Fruit fly (Drosophila melanogaster) whole organism, embryonic: ENCODE results near the gene Oscillin.

Experiments
- Antp ChIP-seq: fragments of 200-800 bp; sonication (Bioruptor generic); optimal IDR thresholded peaks from 3 replicates; lab custom pipeline; 2016; ENCODE audit warnings: missing biosample characterization, missing genetic modification characterization
- Atf-2 ChIP-seq: fragments of 200-800 bp; sonication (Bioruptor generic); optimal IDR thresholded peaks from 2 replicates; lab custom pipeline; 2016; ENCODE audit warnings: missing biosample characterization, missing genetic modification characterization
- BtbVII ChIP-seq: fragments of 200-800 bp; sonication (Bioruptor generic); optimal IDR thresholded peaks from 3 replicates; lab custom pipeline; 2017; ENCODE audit warnings: missing biosample characterization, mild to moderate bottlenecking, missing genetic modification characterization
- CG11398 ChIP-seq: fragments of 200-800 bp; sonication (Bioruptor generic); optimal IDR thresholded peaks from 2 replicates; lab custom pipeline; 2016; ENCODE audit warnings: missing biosample characterization, missing genetic modification characterization
- CG11504 ChIP-seq: fragments of 200-800 bp; sonication (Bioruptor generic); optimal IDR thresholded peaks from 3 replicates; lab custom pipeline; 2019; ENCODE audit warnings: missing biosample characterization, mild to moderate bottlenecking, missing genetic modification characterization, moderate library complexity
- CG11696 ChIP-seq: fragments of 200-800 bp; sonication (Bioruptor generic); IDR thresholded peaks from 2 replicates; pipeline ENCODE4 v1.3.6; 2022; ENCODE audit warnings: missing biosample characterization, missing genetic modification characterization
- CG11723 ChIP-seq: fragments of 200-800 bp; sonication (Bioruptor generic); optimal IDR thresholded peaks from 2 replicates; lab custom pipeline; 2017; ENCODE audit warnings: missing biosample characterization, mild to moderate bottlenecking, missing genetic modification characterization
- CG13296 ChIP-seq: fragments of 200-800 bp; sonication (Bioruptor generic); optimal IDR thresholded peaks from 3 replicates; lab custom pipeline; 2018; ENCODE audit warnings: missing biosample characterization, mild to moderate bottlenecking, missing genetic modification characterization
- CG13775 ChIP-seq: fragments of 200-800 bp; sonication (Bioruptor generic); optimal IDR thresholded peaks from 3 replicates; lab custom pipeline; 2017; ENCODE audit warnings: missing biosample characterization, mild to moderate bottlenecking, missing genetic modification characterization
- CG14965 ChIP-seq: fragments of 200-800 bp; sonication (Bioruptor generic); optimal IDR thresholded peaks from 2 replicates; lab custom pipeline; 2016; ENCODE audit warnings: missing biosample characterization, missing genetic modification characterization, borderline replicate concordance
- CG15011 ChIP-seq: fragments of 200-800 bp; sonication (Bioruptor generic); optimal IDR thresholded peaks from 3 replicates; lab custom pipeline; 2018; ENCODE audit warnings: missing biosample characterization, mild to moderate bottlenecking, missing genetic modification characterization
- CG15073 ChIP-seq: fragments of 200-800 bp; sonication (Bioruptor generic); optimal IDR thresholded peaks from 2 replicates; lab custom pipeline; 2016; ENCODE audit warnings: missing biosample characterization, missing genetic modification characterization
- CG15479 ChIP-seq: fragments of 200-800 bp; sonication (Bioruptor generic); optimal IDR thresholded peaks from 3 replicates; lab custom pipeline; 2019; ENCODE audit warnings: missing biosample characterization, mild to moderate bottlenecking, missing genetic modification characterization, moderate library complexity
- CG15601 ChIP-seq: fragments of 200-800 bp; sonication (Bioruptor generic); optimal IDR thresholded peaks from 3 replicates; lab custom pipeline; 2019; ENCODE audit warnings: missing biosample characterization, mild to moderate bottlenecking, missing genetic modification characterization, moderate library complexity
- CG17385 ChIP-seq: fragments of 200-800 bp; sonication (Bioruptor generic); optimal IDR thresholded peaks from 3 replicates; lab custom pipeline; 2018; ENCODE audit warnings: missing biosample characterization, mild to moderate bottlenecking, missing genetic modification characterization
- CG18262 ChIP-seq: fragments of 200-800 bp; optimal IDR thresholded peaks from 3 replicates; lab custom pipeline; 2019; ENCODE audit warnings: missing biosample characterization, mild to moderate bottlenecking, missing genetic modification characterization, moderate library complexity
- CG31224 ChIP-seq: fragments of 200-800 bp; sonication (Bioruptor generic); IDR thresholded peaks from 2 replicates; pipeline ENCODE4 v1.3.6; 2022; ENCODE audit warnings: missing biosample characterization, missing genetic modification characterization
- CG3407 ChIP-seq: fragments of 200-800 bp; sonication (Bioruptor generic); optimal IDR thresholded peaks from 2 replicates; lab custom pipeline; 2018; ENCODE audit warnings: missing biosample characterization, mild to moderate bottlenecking, missing genetic modification characterization
- CG4424 ChIP-seq: fragments of 200-800 bp; sonication (Bioruptor generic); optimal IDR thresholded peaks from 3 replicates; lab custom pipeline; 2016; ENCODE audit warnings: missing biosample characterization, missing genetic modification characterization
- CG4820 ChIP-seq: fragments of 200-800 bp; sonication (Bioruptor generic); optimal IDR thresholded peaks from 3 replicates; lab custom pipeline; 2016; ENCODE audit warnings: missing biosample characterization, missing genetic modification characterization
- CG6689 ChIP-seq: fragments of 200-800 bp; sonication (Bioruptor generic); IDR thresholded peaks from 2 replicates; pipeline ENCODE4 v1.3.6; 2022; ENCODE audit warnings: missing biosample characterization, missing genetic modification characterization
- CG7372 ChIP-seq: fragments of 200-800 bp; sonication (Bioruptor generic); IDR thresholded peaks from 2 replicates; pipeline ENCODE4 v1.3.6; 2022; ENCODE audit warnings: missing biosample characterization, missing genetic modification characterization
- CG7987 ChIP-seq: fragments of 200-800 bp; sonication (Bioruptor generic); optimal IDR thresholded peaks from 2 replicates; lab custom pipeline; 2018; ENCODE audit warnings: missing biosample characterization, mild to moderate bottlenecking, missing genetic modification characterization, moderate library complexity
- Dad ChIP-seq: fragments of 200-800 bp; sonication (Bioruptor generic); optimal IDR thresholded peaks from 3 replicates; lab custom pipeline; 2016; ENCODE audit warnings: missing biosample characterization, missing genetic modification characterization
- HLH3B ChIP-seq: fragments of 200-800 bp; sonication (Bioruptor generic); IDR thresholded peaks from 2 replicates; pipeline ENCODE4 v1.3.6; 2022; ENCODE audit warnings: missing biosample characterization, missing genetic modification characterization
- HmgZ ChIP-seq: fragments of 200-800 bp; sonication (Bioruptor generic); optimal IDR thresholded peaks from 2 replicates; lab custom pipeline; 2018; ENCODE audit warnings: missing biosample characterization, mild to moderate bottlenecking, missing genetic modification characterization
- Hr39 ChIP-seq: fragments of >200 bp; optimal IDR thresholded peaks from 2 replicates; lab custom pipeline; 2017
- Hr78 ChIP-seq, 2 experiments: fragments of 200-800 bp in 1 of 2; fragments of >200 bp in 1 of 2; sonication (Bioruptor generic) in 1 of 2; optimal IDR thresholded peaks; 2 replicates each; lab custom pipeline; 2017 to 2019; ENCODE audit warnings: missing biosample characterization in 2 of 2, missing genetic modification characterization in 2 of 2, mild to moderate bottlenecking in 1 of 2, moderate library complexity in 1 of 2
- Hsf ChIP-seq: fragments of 200-800 bp; sonication (Bioruptor generic); optimal IDR thresholded peaks from 3 replicates; lab custom pipeline; 2016; ENCODE audit warnings: missing biosample characterization, missing genetic modification characterization
- MBD-R2 ChIP-seq: fragments of 200-800 bp; sonication (Bioruptor generic); IDR thresholded peaks from 2 replicates; pipeline ENCODE4 v1.3.6; 2022; ENCODE audit warnings: missing biosample characterization, missing genetic modification characterization
- Mrtf ChIP-seq: fragments of 200-800 bp; sonication (Bioruptor generic); IDR thresholded peaks from 3 replicates; pipeline ENCODE4 v1.3.6; 2022; ENCODE audit warnings: missing biosample characterization, missing genetic modification characterization
- Nf-YC ChIP-seq: fragments of 200-800 bp; optimal IDR thresholded peaks from 3 replicates; lab custom pipeline; 2019; ENCODE audit warnings: missing biosample characterization, mild to moderate bottlenecking, missing genetic modification characterization, moderate library complexity
- Optix ChIP-seq: fragments of 200-800 bp; sonication (Bioruptor generic); IDR thresholded peaks from 3 replicates; pipeline ENCODE4 v1.3.6; 2022; ENCODE audit warnings: missing biosample characterization, missing genetic modification characterization
- TFAM ChIP-seq: fragments of 200-800 bp; sonication (Bioruptor generic); optimal IDR thresholded peaks from 2 replicates; lab custom pipeline; 2017; ENCODE audit warnings: missing biosample characterization, missing genetic modification characterization, inconsistent platforms
- ara ChIP-seq: fragments of 200-800 bp; sonication (Bioruptor generic); IDR thresholded peaks from 2 replicates; pipeline ENCODE4 v1.3.6; 2022; ENCODE audit warnings: missing biosample characterization, missing genetic modification characterization
- az2 ChIP-seq: fragments of 200-800 bp; sonication (Bioruptor generic); optimal IDR thresholded peaks from 3 replicates; lab custom pipeline; 2016; ENCODE audit warnings: missing biosample characterization, missing genetic modification characterization
- bsh ChIP-seq, 2 experiments: fragments of 200-800 bp; sonication (Bioruptor generic); optimal IDR thresholded peaks; 2 replicates each; lab custom pipeline; 2017 to 2018; ENCODE audit warnings: mild to moderate bottlenecking in 2 of 2, missing biosample characterization in 2 of 2, missing genetic modification characterization in 2 of 2, moderate library complexity in 1 of 2
- corto ChIP-seq: fragments of 200-800 bp; sonication (Bioruptor generic); optimal IDR thresholded peaks from 2 replicates; lab custom pipeline; 2016; ENCODE audit warnings: missing biosample characterization, mild to moderate bottlenecking, missing genetic modification characterization, moderate library complexity
- fru ChIP-seq: fragments of >200 bp; optimal IDR thresholded peaks from 2 replicates; lab custom pipeline; 2017
- gcm ChIP-seq: fragments of 200-800 bp; sonication (Bioruptor generic); optimal IDR thresholded peaks from 2 replicates; lab custom pipeline; 2019; ENCODE audit warnings: missing biosample characterization, mild to moderate bottlenecking, missing genetic modification characterization, moderate library complexity
- her ChIP-seq: fragments of 200-800 bp; sonication (Bioruptor generic); optimal IDR thresholded peaks from 2 replicates; lab custom pipeline; 2016; ENCODE audit warnings: missing biosample characterization, missing genetic modification characterization
- hkb ChIP-seq, 2 experiments: fragments of 200-800 bp in 1 of 2; fragments of >200 bp in 1 of 2; sonication (Bioruptor generic) in 1 of 2; IDR thresholded peaks in 1 of 2; optimal IDR thresholded peaks in 1 of 2; 2 replicates each; pipeline versions ENCODE4 v1.3.6 to Lab custom; 2017 to 2022; ENCODE audit warnings: missing biosample characterization in 1 of 2, missing genetic modification characterization in 1 of 2
- jumu ChIP-seq: fragments of 200-800 bp; sonication (Bioruptor generic); optimal IDR thresholded peaks from 3 replicates; lab custom pipeline; 2016; ENCODE audit warnings: missing biosample characterization, missing genetic modification characterization
- ken ChIP-seq: fragments of 200-800 bp; sonication (Bioruptor generic); IDR thresholded peaks from 3 replicates; pipeline ENCODE4 v1.3.6; 2022; ENCODE audit warnings: missing biosample characterization, missing genetic modification characterization
- nerfin-1 ChIP-seq: fragments of 200-800 bp; sonication (Bioruptor generic); optimal IDR thresholded peaks from 3 replicates; lab custom pipeline; 2019; ENCODE audit warnings: missing biosample characterization, mild to moderate bottlenecking, missing genetic modification characterization, moderate library complexity
- org-1 ChIP-seq: fragments of 200-800 bp; sonication (Bioruptor generic); optimal IDR thresholded peaks from 2 replicates; lab custom pipeline; 2017; ENCODE audit warnings: missing biosample characterization, missing genetic modification characterization
- scrt ChIP-seq: fragments of 200-800 bp; sonication (Bioruptor generic); optimal IDR thresholded peaks from 2 replicates; lab custom pipeline; 2018; ENCODE audit warnings: missing biosample characterization, mild to moderate bottlenecking, missing genetic modification characterization, moderate library complexity
- sim ChIP-seq: fragments of 200-800 bp; sonication (Bioruptor generic); IDR thresholded peaks from 2 replicates; pipeline ENCODE4 v1.3.6; 2022; ENCODE audit warnings: missing biosample characterization, missing genetic modification characterization
- trem ChIP-seq: fragments of 200-800 bp; optimal IDR thresholded peaks from 3 replicates; lab custom pipeline; 2019; ENCODE audit warnings: missing biosample characterization, mild to moderate bottlenecking, missing genetic modification characterization, moderate library complexity
- yki ChIP-seq: fragments of >200 bp; optimal IDR thresholded peaks from 3 replicates; lab custom pipeline; 2018

Oscillin gene

dm6 chr2L:5542944-5543515 is 3.9 kb upstream of the Oscillin start (continued):
- TF ChIP-seq CG11398 (GFP tag; lab: Kevin White, UChicago) (peak; percentile 29), CG14965 (no peak), CG15601 (tag; lab: Kevin White, UChicago) (no peak), CG15479 (GFP tag; lab: Kevin White, UChicago) (peak; percentile 9), ken (no peak; the same call in 2 of the 3 replicates), hkb (optimal IDR thresholded peaks at IDR 0.05; lab: Kevin White, UChicago) (no peak), hkb (GFP tag; IDR thresholded peaks at IDR 0.05; lab: Robert Waterston, UW) (peak; percentile 80), Atf-2 (GFP tag; lab: Kevin White, UChicago) (no peak), Hsf (peak; percentile 55), MBD-R2 (GFP tag; lab: Robert Waterston, UW) (peak; percentile 25; the same call in 1 of the 2 replicates), Optix (GFP tag; lab: Robert Waterston, UW) (no peak), CG13296 (GFP tag; lab: Kevin White, UChicago) (peak; percentile 26), Dad (peak; percentile 27), TFAM (no peak), bsh (GFP tag; optimal IDR thresholded peaks at IDR 0.05; lab: Kevin White, UChicago) (peak in 1 of 2 experiments; percentile 55), org-1 (peak; percentile 30), yki (lab: Kevin White, UChicago) (no peak), CG3407 (GFP tag; lab: Kevin White, UChicago) (no peak), corto (GFP tag; lab: Kevin White, UChicago) (no peak), CG15073 (GFP tag; lab: Kevin White, UChicago) (no peak), CG18262 (tag; lab: Kevin White, UChicago) (peak; percentile 36), scrt (peak; percentile 26), CG6689 (peak; percentile 46), Antp (GFP tag; lab: Kevin White, UChicago) (peak; percentile 49), CG7987 (peak; percentile 42), Mrtf (GFP tag; lab: Robert Waterston, UW) (peak; percentile 50; the same call in 1 of the 3 replicates), sim (0 out of 2 replicates have a peak, but pooled peaks have one; percentile 7), CG13775 (GFP tag; lab: Kevin White, UChicago) (peak; percentile 49), HLH3B (GFP tag; lab: Robert Waterston, UW) (0 out of 2 replicates have a peak, but pooled peaks have one; percentile 42), az2 (peak; percentile 37), Hr78 (GFP tag; optimal IDR thresholded peaks at IDR 0.05; lab: Kevin White, UChicago) (peak in 1 of 2 experiments; percentile 34), CG4820 (GFP tag; lab: Kevin White, UChicago) (no peak), CG11504 (tag; lab: Kevin White, UChicago) (no peak), nerfin-1 (tag; lab: Kevin White, UChicago) (peak; percentile 26), CG11696 (GFP tag; lab: Robert Waterston, UW) (0 out of 2 replicates have a peak, but pooled peaks have one; percentile 23), trem (tag; lab: Kevin White, UChicago) (peak; percentile 26), CG11723 (GFP tag; lab: Kevin White, UChicago) (no peak), fru (no peak), CG7372 (GFP tag; lab: Robert Waterston, UW) (peak; percentile 21; the same call in 1 of the 2 replicates), Hr39 (peak; percentile 68), CG4424 (GFP tag; lab: Kevin White, UChicago) (peak; percentile 50), her (GFP tag; lab: Kevin White, UChicago) (peak; percentile 70), Nf-YC (peak; percentile 38), HmgZ (peak; percentile 57), CG31224 (GFP tag; lab: Robert Waterston, UW) (no peak; the same call in 1 of the 2 replicates), jumu (GFP tag; lab: Kevin White, UChicago) (no peak), gcm (GFP tag; lab: Kevin White, UChicago) (no peak), CG15011 (no peak), ara (GFP tag; lab: Robert Waterston, UW) (no peak), BtbVII (no peak), CG17385 (GFP tag; lab: Kevin White, UChicago) (peak; percentile 54)
